Fruit fly (Drosophila melanogaster): ENCODE results near the gene Hecw.

Hecw gene

dm6 chrX:9658095-9658838, 49.5 kb downstream of the Hecw start:
- no peak for TF ChIP-seq CG17801 (GFP tag; optimal IDR thresholded peaks at IDR 0.05; ENCODE audit: partially characterized antibody)

dm6 chrX:9658865-9659339, 50.2 kb downstream of the Hecw start, which contains the start of gene Ptpmeg2:
TSS of gene Ptpmeg2 (minus strand) at chrX:9659145.
- TF ChIP-seq CG17801 (GFP tag; optimal IDR thresholded peaks at IDR 0.05; ENCODE audit: partially characterized antibody) = peak; percentile 77

dm6 chrX:9661491-9661890, 52.7 kb downstream of the Hecw start:
- TF ChIP-seq CG17801 (GFP tag; optimal IDR thresholded peaks at IDR 0.05; ENCODE audit: partially characterized antibody) = no peak

dm6 chrX:9662797-9663316, 54.1 kb downstream of the Hecw start, which contains the start of gene CG3106:
TSS of gene CG3106 (minus strand) at chrX:9662903.
- TF ChIP-seq CG17801 (GFP tag; optimal IDR thresholded peaks at IDR 0.05; ENCODE audit: partially characterized antibody) = no peak

dm6 chrX:9663666-9664065, 54.9 kb downstream of the Hecw start:
- TF ChIP-seq CG17801 (GFP tag; optimal IDR thresholded peaks at IDR 0.05; ENCODE audit: partially characterized antibody) = no peak

dm6 chrX:9664426-9664825, 55.7 kb downstream of the Hecw start:
- peak; percentile 40 for TF ChIP-seq CG17801 (GFP tag; optimal IDR thresholded peaks at IDR 0.05; ENCODE audit: partially characterized antibody)

dm6 chrX:9666465-9666864, 57.7 kb downstream of the Hecw start:
- no peak for TF ChIP-seq CG17801 (GFP tag; optimal IDR thresholded peaks at IDR 0.05; ENCODE audit: partially characterized antibody)

Data from ovary, adult (tissue).